Worm (Caenorhabditis elegans): Measurements from ENCODE around the gene F53G2.1.
"Not testable (repeated sequence)": the region's sequence is repeated elsewhere in the genome, so short reads cannot be mapped to it uniquely, and the experiment has no call there.

Gene F53G2.1

ce11 chrII:2530496-2530895 is 42.0 kb downstream of the F53G2.1 start, which contains the start of gene K02F6.6:
Gene K02F6.6 (plus strand): TSS chrII:2530796.
- TF ChIP-seq ceh-18 (tag; optimal IDR thresholded peaks at IDR 0.05) (no peak), unc-3 (GFP tag; conservative IDR thresholded peaks at IDR 0.05) (no peak), unc-3 (tag; optimal IDR thresholded peaks at IDR 0.05) (no peak), tbx-7 (tag; optimal IDR thresholded peaks at IDR 0.05) (no peak), ets-4 (tag; optimal IDR thresholded peaks at IDR 0.05) (no peak)

ce11 chrII:2534459-2534858 is 46.0 kb downstream of the F53G2.1 start, which contains the start of gene K02F6.5:
Gene K02F6.5 (plus strand): TSS chrII:2534759.
- TF ChIP-seq unc-55 (GFP tag; optimal IDR thresholded peaks at IDR 0.05); tbx-2 (tag; optimal IDR thresholded peaks at IDR 0.05); nfya-1 (tag; optimal IDR thresholded peaks at IDR 0.05): not testable (repeated sequence)

- not testable (repeated sequence) for TF ChIP-seq ceh-22 (tag; optimal IDR thresholded peaks at IDR 0.05); tbx-2 (tag; optimal IDR thresholded peaks at IDR 0.05); unc-55 (GFP tag; optimal IDR thresholded peaks at IDR 0.05)
Measured at ce11 chrII:2534952-2535351, 46.5 kb downstream of the F53G2.1 start, which contains the start of gene K02F6.8. Gene K02F6.8 (minus strand): TSS chrII:2535052.

- TF ChIP-seq hlh-15 (tag; optimal IDR thresholded peaks at IDR 0.05): no peak
- TF ChIP-seq pqm-1 (tag; optimal IDR thresholded peaks at IDR 0.05): no peak
- no peak for TF ChIP-seq elt-4 (tag; optimal IDR thresholded peaks at IDR 0.05)
- no peak for TF ChIP-seq C08G9.2 (tag; optimal IDR thresholded peaks at IDR 0.05)
- no peak for TF ChIP-seq ref-2 (tag; optimal IDR thresholded peaks at IDR 0.05)
- no peak for TF ChIP-seq dmd-4 (tag; optimal IDR thresholded peaks at IDR 0.05; ENCODE audit: borderline replicate concordance)
- no peak for TF ChIP-seq nfya-1 (tag; optimal IDR thresholded peaks at IDR 0.05)
- no peak for TF ChIP-seq C38D4.7 (GFP tag; optimal IDR thresholded peaks at IDR 0.05)
- TF ChIP-seq pat-9 (tag; optimal IDR thresholded peaks at IDR 0.05): no peak
- no peak for TF ChIP-seq ceh-30 (tag; optimal IDR thresholded peaks at IDR 0.05)
- TF ChIP-seq npax-4 (tag; optimal IDR thresholded peaks at IDR 0.05): no peak
Measured at ce11 chrII:2537754-2538153, 49.3 kb downstream of the F53G2.1 start, which contains the start of gene K02F6.7. Gene K02F6.7 (minus strand): TSS chrII:2537854.

- no peak for TF ChIP-seq unc-3 (GFP tag; conservative IDR thresholded peaks at IDR 0.05)
- no peak for TF ChIP-seq unc-3 (tag; optimal IDR thresholded peaks at IDR 0.05)
- no peak for TF ChIP-seq ceh-9 (tag; optimal IDR thresholded peaks at IDR 0.05)
- TF ChIP-seq ceh-45 (GFP tag; IDR thresholded peaks at IDR 0.05): no peak
- no peak for TF ChIP-seq ttx-3 (tag; optimal IDR thresholded peaks at IDR 0.05)
- no peak for TF ChIP-seq elt-4 (tag; optimal IDR thresholded peaks at IDR 0.05)
- TF ChIP-seq dmd-4 (tag; optimal IDR thresholded peaks at IDR 0.05; ENCODE audit: borderline replicate concordance): no peak
- no peak for TF ChIP-seq hlh-15 (tag; optimal IDR thresholded peaks at IDR 0.05)
Measured at ce11 chrII:2538194-2538593, 49.7 kb downstream of the F53G2.1 start, which contains the start of gene K02F6.4. Gene K02F6.4 (plus strand): TSS chrII:2538494.

- TF ChIP-seq ttx-3 (tag; optimal IDR thresholded peaks at IDR 0.05) (no peak), elt-4 (tag; optimal IDR thresholded peaks at IDR 0.05) (no peak), ama-1 (optimal IDR thresholded peaks at IDR 0.05) (no peak)
Measured at ce11 chrII:2545925-2546324, 57.4 kb downstream of the F53G2.1 start, which contains the start of gene K02F6.3. Gene K02F6.3 (plus strand): TSS chrII:2546225.

All from whole organism, late embryonic.